Worm (Caenorhabditis elegans): ENCODE measurements around the gene grl-30.

grl-30 gene

ce11 chrV:3587633-3588032 lies 31.5 kb downstream of the grl-30 start:
- TF ChIP-seq rnt-1 (tag; optimal IDR thresholded peaks at IDR 0.05) (peak; percentile 30), swsn-7 (tag; optimal IDR thresholded peaks at IDR 0.05) (peak; percentile 47), efl-1 (optimal IDR thresholded peaks at IDR 0.05) (peak in 1 of 2 experiments; percentile 34), efl-1 (GFP tag; optimal IDR thresholded peaks at IDR 0.05 in 1 of 2) (peak in 1 of 2 experiments; percentile 88), unc-130 (tag; optimal IDR thresholded peaks at IDR 0.05) (peak; percentile 20), nhr-47 (tag; optimal IDR thresholded peaks at IDR 0.05) (no peak), dpl-1 (GFP tag; optimal IDR thresholded peaks at IDR 0.05) (peak; percentile 10 to 16 (median 15)), nhr-85 (tag) (peak; percentile 36), C16A3.4 (tag; optimal IDR thresholded peaks at IDR 0.05) (peak; percentile 14), alr-1 (tag; optimal IDR thresholded peaks at IDR 0.05; ENCODE audit: borderline replicate concordance) (no peak), xbp-1 (tag; optimal IDR thresholded peaks at IDR 0.05) (peak; percentile 32), snu-23 (GFP tag; optimal IDR thresholded peaks at IDR 0.05) (peak; percentile 21), lin-14 (GFP tag; optimal IDR thresholded peaks at IDR 0.05) (peak; percentile 21), nhr-20 (tag; optimal IDR thresholded peaks at IDR 0.05) (peak; percentile 29), grh-1 (GFP tag; IDR thresholded peaks at IDR 0.05) (no peak), lin-39 (tag; optimal IDR thresholded peaks at IDR 0.05) (no peak), nhr-19 (GFP tag; conservative IDR thresholded peaks at IDR 0.05) (peak; percentile 38), aha-1 (tag; optimal IDR thresholded peaks at IDR 0.05) (no peak), zip-4 (GFP tag; optimal IDR thresholded peaks at IDR 0.05) (peak; percentile 1), nhr-71 (tag; optimal IDR thresholded peaks at IDR 0.05) (peak; percentile 48), dsc-1 (tag; optimal IDR thresholded peaks at IDR 0.05) (peak; percentile 6), lsy-2 (tag; optimal IDR thresholded peaks at IDR 0.05) (peak; percentile 19 to 38), ceh-82 (tag; optimal IDR thresholded peaks at IDR 0.05) (peak in 2 of 3 experiments; percentile 14 to 21), nhr-12 (tag; optimal IDR thresholded peaks at IDR 0.05) (no peak), lin-35 (GFP tag; optimal IDR thresholded peaks at IDR 0.05) (peak; percentile 13 to 20), nhr-28 (tag; optimal IDR thresholded peaks at IDR 0.05) (no peak), tbx-2 (tag; optimal IDR thresholded peaks at IDR 0.05) (peak; percentile 12), snpc-4 (tag; optimal IDR thresholded peaks at IDR 0.05) (no peak)

DNA sequence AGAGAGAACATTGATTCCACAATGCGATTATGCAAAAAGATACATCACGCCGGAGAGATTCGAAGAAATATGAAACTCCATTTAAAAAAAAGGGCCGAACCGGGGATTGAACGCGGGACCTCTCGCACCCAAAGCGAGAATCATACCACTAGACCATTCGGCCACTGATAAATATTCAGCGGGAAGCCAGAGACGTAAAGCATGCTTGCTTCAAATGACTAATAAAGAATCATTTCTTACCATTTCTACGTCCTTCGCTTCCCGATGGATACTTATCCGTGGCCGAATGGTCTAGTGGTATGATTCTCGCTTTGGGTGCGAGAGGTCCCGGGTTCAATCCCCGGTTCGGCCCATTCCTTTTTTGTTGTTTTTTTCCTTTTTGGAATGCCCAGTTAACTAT lies 32.1 kb downstream of the grl-30 start:
- TF ChIP-seq efl-1 (optimal IDR thresholded peaks at IDR 0.05) (no peak), efl-1 (GFP tag; optimal IDR thresholded peaks at IDR 0.05 in 1 of 2) (peak in 1 of 2 experiments; percentile 16), aly-2 (tag; optimal IDR thresholded peaks at IDR 0.05) (no peak)

DNA sequence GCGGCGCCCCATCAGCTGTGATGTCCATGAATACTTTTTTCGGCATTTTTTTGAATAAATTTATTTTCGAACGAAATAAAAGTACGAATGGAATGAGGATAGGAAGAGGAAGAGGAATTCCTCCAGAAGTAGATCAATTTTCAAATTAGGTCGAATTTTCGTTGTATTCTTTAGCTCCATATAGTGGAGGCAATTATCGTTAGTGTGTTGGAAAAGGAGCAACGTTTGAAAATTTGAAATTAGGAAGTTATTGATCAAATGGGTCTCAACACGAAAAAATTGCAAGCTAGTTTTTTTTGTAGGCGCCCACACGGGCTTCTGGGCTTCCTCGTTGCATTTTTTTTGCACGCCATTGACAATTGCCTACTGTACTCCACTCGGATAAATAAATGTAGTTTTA lies 36.0 kb downstream of the grl-30 start, which contains the start of gene T22F3.12:
Gene T22F3.12 (minus strand): TSS at position 101 of the 400 bp plus-strand sequence.
- TF ChIP-seq egl-27 (tag; optimal IDR thresholded peaks at IDR 0.05) (no peak), ztf-4 (tag; optimal IDR thresholded peaks at IDR 0.05) (no peak), elt-3 (tag; optimal IDR thresholded peaks at IDR 0.05) (no peak), zip-4 (GFP tag; optimal IDR thresholded peaks at IDR 0.05) (no peak)

DNA sequence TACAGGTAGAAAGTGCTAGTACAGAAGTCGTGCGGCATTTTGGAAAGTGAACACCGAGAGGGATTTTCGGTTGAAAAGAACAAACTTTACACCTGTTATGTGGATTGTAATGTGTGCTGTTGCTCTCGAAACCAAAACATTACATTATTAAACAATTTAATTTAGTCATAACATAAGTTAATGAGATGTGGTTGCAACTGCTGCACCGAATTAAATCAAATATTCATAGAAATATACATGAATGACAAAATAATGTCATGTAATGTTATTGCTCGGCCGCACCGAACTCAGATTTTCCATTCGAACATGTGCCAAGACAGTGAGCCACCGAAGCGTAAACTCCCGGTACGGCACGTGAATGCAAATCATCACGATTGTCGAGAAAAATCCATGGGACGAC lies 38.9 kb downstream of the grl-30 start, which contains the start of gene srh-213:
Gene srh-213 (minus strand): TSS at position 101 of the 400 bp plus-strand sequence.
- TF ChIP-seq dsc-1 (tag; optimal IDR thresholded peaks at IDR 0.05) (no peak), elt-3 (tag; optimal IDR thresholded peaks at IDR 0.05) (no peak), lin-39 (tag; optimal IDR thresholded peaks at IDR 0.05) (no peak), sup-37 (GFP tag; optimal IDR thresholded peaks at IDR 0.05) (no peak), unc-62 (GFP tag; optimal IDR thresholded peaks at IDR 0.05) (no peak), skn-1 (tag; optimal IDR thresholded peaks at IDR 0.05) (no peak), nhr-20 (tag; optimal IDR thresholded peaks at IDR 0.05) (no peak), pax-3 (tag; optimal IDR thresholded peaks at IDR 0.05) (no peak), pqm-1 (tag; optimal IDR thresholded peaks at IDR 0.05) (no peak), zip-4 (GFP tag; optimal IDR thresholded peaks at IDR 0.05) (no peak), lin-15B (tag; optimal IDR thresholded peaks at IDR 0.05) (no peak), elt-2 (tag; optimal IDR thresholded peaks at IDR 0.05) (no peak), hpl-2 (GFP tag; optimal IDR thresholded peaks at IDR 0.05) (no peak), grh-1 (GFP tag; IDR thresholded peaks at IDR 0.05) (no peak), fkh-8 (tag; optimal IDR thresholded peaks at IDR 0.05) (no peak), ceh-82 (tag; optimal IDR thresholded peaks at IDR 0.05) (no peak), mab-9 (GFP tag; IDR thresholded peaks at IDR 0.05) (no peak), ceh-63 (GFP tag; optimal IDR thresholded peaks at IDR 0.05) (no peak)
